Fruit fly (Drosophila melanogaster): ENCODE data around the gene PolD3.

DNA sequence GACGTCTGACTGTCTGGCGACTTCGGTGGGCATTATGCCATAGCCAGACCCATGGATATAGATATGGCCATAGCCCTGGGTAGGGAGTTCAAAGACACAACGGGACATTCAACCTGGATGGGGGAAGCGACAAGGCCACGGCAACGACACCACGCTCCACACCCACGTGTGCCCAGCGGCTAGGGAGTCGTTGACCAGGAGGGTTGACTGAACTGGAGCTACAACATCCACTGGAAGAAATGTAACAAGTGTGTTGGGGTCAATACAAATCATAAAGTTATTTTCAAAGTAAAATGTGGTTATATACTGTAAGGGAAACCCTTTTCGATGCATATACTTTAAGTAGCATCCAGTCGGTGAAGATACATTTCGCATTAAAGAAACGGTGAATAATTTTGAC lies 45.7 kb upstream of the PolD3 start:
- no peak for TF ChIP-seq pad (GFP tag; optimal IDR thresholded peaks at IDR 0.05)
- no peak for TF ChIP-seq cic (GFP tag; optimal IDR thresholded peaks at IDR 0.05)
- TF ChIP-seq CG1620 (GFP tag; optimal IDR thresholded peaks at IDR 0.05): no peak
- TF ChIP-seq CG14711 (tag; optimal IDR thresholded peaks at IDR 0.05): no peak
- no peak for TF ChIP-seq cnc (optimal IDR thresholded peaks at IDR 0.05)
- no peak for TF ChIP-seq kay (GFP tag; ENCODE audit: borderline replicate concordance)
- TF ChIP-seq Mnt (GFP tag; optimal IDR thresholded peaks at IDR 0.05): no peak
